Fruit fly (Drosophila melanogaster): ENCODE results near the gene MBD-like.

- no peak for TF ChIP-seq spab (GFP tag; optimal IDR thresholded peaks at IDR 0.05)
- no peak for TF ChIP-seq topi (GFP tag; optimal IDR thresholded peaks at IDR 0.05)
Observed at dm6 chr3R:9583122-9583521, 23.6 kb downstream of the MBD-like start, which contains the start of gene CG33654.
